Worm (Caenorhabditis elegans) whole organism, early embryonic: Measurements from ENCODE around the gene ZK402.1.

ENCODE experiments used
- F13C5.2 ChIP-seq: sonication (generic microtip); optimal IDR thresholded peaks from 2 replicates; lab custom pipeline; 2017; ENCODE audit warnings: mild to moderate bottlenecking, missing genetic modification characterization, inconsistent platforms, missing compliant biosample characterization
- ama-1 ChIP-seq: fragments of 150-350 bp; optimal IDR thresholded peaks from 2 replicates; lab custom pipeline; 2014
- ceh-13 ChIP-seq: fragments of 200-800 bp; sonication (Bioruptor generic); optimal IDR thresholded peaks from 2 replicates; lab custom pipeline; 2018; ENCODE audit warnings: mild to moderate bottlenecking, missing genetic modification characterization, missing compliant biosample characterization
- ceh-36 ChIP-seq: sonication (generic microtip); optimal IDR thresholded peaks from 2 replicates; lab custom pipeline; 2016; ENCODE audit warnings: missing genetic modification characterization, inconsistent platforms, missing compliant biosample characterization
- ets-7 ChIP-seq: sonication (generic microtip); optimal IDR thresholded peaks from 2 replicates; lab custom pipeline; 2016; ENCODE audit warnings: missing genotype, missing genetic modification characterization, missing compliant biosample characterization
- flt-1 ChIP-seq: fragments of 200-800 bp; sonication (Bioruptor generic); IDR thresholded peaks from 2 replicates; pipeline ENCODE4 v1.3.6; 2022; ENCODE audit warnings: missing genetic modification characterization, missing compliant biosample characterization
- hmbx-1 ChIP-seq: sonication (generic microtip); optimal IDR thresholded peaks from 2 replicates; lab custom pipeline; 2016; ENCODE audit warnings: mild to moderate bottlenecking, missing genetic modification characterization, missing compliant biosample characterization
- hmg-4 ChIP-seq: fragments of 200-800 bp; sonication (Bioruptor generic); optimal IDR thresholded peaks from 2 replicates; lab custom pipeline; 2018; ENCODE audit warnings: mild to moderate bottlenecking, missing genetic modification characterization, missing compliant biosample characterization
- hnd-1 ChIP-seq: sonication (generic microtip); optimal IDR thresholded peaks from 2 replicates; lab custom pipeline; 2016; ENCODE audit warnings: missing genetic modification characterization, missing compliant biosample characterization
- pes-1 ChIP-seq: fragments of 200-800 bp; sonication (Bioruptor generic); IDR thresholded peaks from 2 replicates; pipeline ENCODE4 v1.3.6; 2022; ENCODE audit warnings: missing genetic modification reagents, missing genetic modification characterization, missing compliant biosample characterization
- sea-1 ChIP-seq: fragments of 200-800 bp; sonication (Bioruptor generic); conservative IDR thresholded peaks from 2 replicates; pipeline ENCODE4 v1.3.6; 2022; ENCODE audit warnings: missing genetic modification characterization, missing compliant biosample characterization
- tbx-11 ChIP-seq: fragments of 200-800 bp; sonication (Bioruptor generic); IDR thresholded peaks from 2 replicates; pipeline ENCODE4 v1.3.6; 2022; ENCODE audit warnings: missing genetic modification characterization, missing compliant biosample characterization
- tbx-37 ChIP-seq: fragments of 200-800 bp; sonication (Bioruptor generic); conservative IDR thresholded peaks from 2 replicates; pipeline ENCODE4 v1.3.6; 2022; ENCODE audit warnings: missing genetic modification reagents, missing genetic modification characterization, missing compliant biosample characterization
- tra-4 ChIP-seq: sonication (generic microtip); optimal IDR thresholded peaks from 2 replicates; lab custom pipeline; 2017; ENCODE audit warnings: missing genetic modification characterization, missing compliant biosample characterization

DNA sequence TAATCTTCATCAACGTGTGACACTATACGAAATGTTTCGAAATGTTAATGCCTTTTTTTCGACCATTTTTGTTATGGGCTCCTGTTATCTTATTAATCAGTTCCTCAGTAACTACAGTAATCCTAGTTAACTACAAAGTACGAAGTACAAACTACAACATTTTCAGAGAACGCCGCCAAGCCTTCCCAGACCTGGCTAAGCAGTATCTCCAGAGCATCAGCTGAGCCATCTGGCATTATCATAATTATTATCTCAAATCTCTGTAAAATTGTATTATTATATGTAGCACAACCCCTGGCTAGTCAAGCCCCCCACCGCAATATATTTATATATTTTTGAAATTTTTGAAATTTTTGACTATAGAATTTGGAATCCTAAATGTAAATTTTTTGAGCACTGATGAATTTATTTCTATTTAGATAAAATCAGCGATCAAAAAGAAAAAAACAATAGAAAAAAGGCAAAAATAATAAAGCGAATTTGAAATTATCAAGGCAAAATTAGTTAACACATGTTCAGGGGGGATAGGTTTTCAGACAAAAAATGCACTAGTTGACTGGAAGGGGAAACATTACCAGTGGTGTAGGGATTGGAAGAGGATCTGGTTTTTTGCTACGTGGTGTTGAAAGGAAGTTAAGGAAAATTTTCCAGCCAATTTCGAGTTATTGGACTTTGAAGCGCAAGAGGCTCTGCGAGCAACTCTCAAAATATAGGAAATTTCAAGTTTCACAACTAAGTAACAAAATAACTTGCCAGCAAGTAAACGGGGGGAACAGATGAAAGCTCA lies 47.9 kb downstream of the ZK402.1 start:
- no peak for TF ChIP-seq ets-7
- TF ChIP-seq flt-1 (GFP tag; lab: Robert Waterston, UW), result no peak
- TF ChIP-seq tbx-11 (GFP tag; lab: Robert Waterston, UW), result no peak
- TF ChIP-seq hnd-1 (tag; lab: Kevin White, UChicago), result no peak
- no peak for TF ChIP-seq ama-1 (lab: Kevin White, UChicago)
- TF ChIP-seq tbx-37 (GFP tag; lab: Robert Waterston, UW), result no peak
- TF ChIP-seq hmg-4 (GFP tag; lab: Kevin White, UChicago), result no peak
- no peak for TF ChIP-seq tra-4 (tag; lab: Kevin White, UChicago)
- no peak for TF ChIP-seq pes-1 (GFP tag; lab: Robert Waterston, UW)
- no peak for TF ChIP-seq F13C5.2 (tag; lab: Kevin White, UChicago)
- no peak for TF ChIP-seq hmbx-1 (tag; lab: Kevin White, UChicago)
- no peak for TF ChIP-seq ceh-36 (tag; lab: Kevin White, UChicago)
- no peak for TF ChIP-seq ceh-13 (GFP tag; lab: Kevin White, UChicago)
- no peak for TF ChIP-seq sea-1 (GFP tag; lab: Robert Waterston, UW)
